Worm (Caenorhabditis elegans) whole organism, L1 larva: ENCODE results near the gene T13H5.1.
A peak's percentile ranks its signal among the peaks of the same experiment; 100 is the strongest.

Experiments used
- fkh-10 ChIP-seq: sonication (generic microtip); optimal IDR thresholded peaks from 2 replicates; lab custom pipeline; 2017; ENCODE audit warnings: missing biosample characterization, missing genetic modification reagents, missing genetic modification characterization
- lin-35 ChIP-seq, 2 experiments: fragments of 150-350 bp; optimal IDR thresholded peaks; 2 replicates each; lab custom pipeline; 2014; ENCODE audit warnings: missing biosample characterization in 2 of 2, missing genetic modification characterization in 2 of 2, missing genetic modification reagents in 2 of 2
- lsy-2 ChIP-seq, 2 experiments: fragments of 150-350 bp; optimal IDR thresholded peaks; 2 replicates each; lab custom pipeline; 2014; ENCODE audit warnings: missing biosample characterization in 2 of 2, missing genetic modification characterization in 2 of 2
- mdl-1 ChIP-seq, 2 experiments: fragments of 150-350 bp; optimal IDR thresholded peaks; 2 replicates each; lab custom pipeline; 2014 to 2017; ENCODE audit warnings: missing biosample characterization in 2 of 2, missing genetic modification characterization in 2 of 2, inconsistent platforms in 1 of 2
- nhr-28 ChIP-seq: fragments of 150-350 bp; optimal IDR thresholded peaks from 2 replicates; lab custom pipeline; 2014; ENCODE audit warnings: missing biosample characterization, missing genetic modification characterization
- snu-23 ChIP-seq: sonication (generic microtip); optimal IDR thresholded peaks from 2 replicates; lab custom pipeline; 2016; ENCODE audit warnings: missing genetic modification characterization, missing compliant biosample characterization
- zip-4 ChIP-seq: fragments of 200-800 bp; sonication (Bioruptor generic); optimal IDR thresholded peaks from 2 replicates; lab custom pipeline; 2018; ENCODE audit warnings: mild to moderate bottlenecking, missing genetic modification characterization, moderate library complexity, missing compliant biosample characterization

DNA sequence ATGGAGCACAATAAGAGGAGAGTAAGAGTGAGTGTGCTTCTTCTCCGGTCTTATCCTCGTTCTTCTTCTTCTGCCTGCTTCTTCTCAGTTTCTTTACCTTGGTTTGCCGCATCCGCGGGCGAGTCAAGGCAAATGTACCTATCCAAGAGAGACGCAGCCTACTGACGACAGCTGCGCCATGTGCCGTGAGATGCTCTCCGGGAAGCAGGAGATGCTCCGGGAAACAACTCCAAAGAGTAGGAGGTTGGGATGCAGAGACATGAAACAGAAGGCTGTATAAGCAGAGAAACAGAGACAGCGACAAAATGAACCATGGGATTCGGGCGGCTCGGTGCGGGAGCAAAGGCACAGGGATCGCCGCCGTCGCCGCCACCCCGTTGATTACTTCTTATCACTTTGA is 9.8 kb downstream of the T13H5.1 start:
- TF ChIP-seq fkh-10 (GFP tag; lab: Kevin White, UChicago): no peak
- TF ChIP-seq nhr-28 (tag; lab: Kevin White, UChicago): no peak
- no peak for TF ChIP-seq mdl-1 (tag; optimal IDR thresholded peaks at IDR 0.05; lab: Kevin White, UChicago)
- peak; percentile 56 for TF ChIP-seq snu-23 (GFP tag; lab: Kevin White, UChicago)
- TF ChIP-seq lin-35 (GFP tag; optimal IDR thresholded peaks at IDR 0.05; lab: Kevin White, UChicago): no peak
- TF ChIP-seq lsy-2 (tag; optimal IDR thresholded peaks at IDR 0.05; lab: Kevin White, UChicago): peak in 1 of 2 experiments; percentile 34
- TF ChIP-seq zip-4: no peak
